Fruit fly (Drosophila melanogaster): ENCODE results near the gene CG12084.

Gene CG12084

dm6 chr3L:1489523-1489922, 6.9 kb downstream of the CG12084 start, which contains the start of gene stet (continued):
- no peak for TF ChIP-seq oc (tag; optimal IDR thresholded peaks at IDR 0.05)
- no peak for TF ChIP-seq Dfd (GFP tag; optimal IDR thresholded peaks at IDR 0.05)
- no peak for TF ChIP-seq Side (GFP tag; optimal IDR thresholded peaks at IDR 0.05)
- TF ChIP-seq vvl (GFP tag; IDR thresholded peaks at IDR 0.05) = 0 out of 2 replicates have a peak, but pooled peaks have one; percentile 42
- TF ChIP-seq Fer3 (tag; optimal IDR thresholded peaks at IDR 0.05) = no peak
- no peak for TF ChIP-seq CG13424 (tag; optimal IDR thresholded peaks at IDR 0.05)
- no peak for TF ChIP-seq trem (tag; optimal IDR thresholded peaks at IDR 0.05)
- no peak for TF ChIP-seq CG1233 (GFP tag; optimal IDR thresholded peaks at IDR 0.05)
- no peak for TF ChIP-seq CG4707 (GFP tag; optimal IDR thresholded peaks at IDR 0.05)
- no peak for TF ChIP-seq ac (GFP tag; optimal IDR thresholded peaks at IDR 0.05)
- no peak for TF ChIP-seq Bdp1 (GFP tag; optimal IDR thresholded peaks at IDR 0.05)
- peak; percentile 13 for TF ChIP-seq CG13894 (tag; optimal IDR thresholded peaks at IDR 0.05)
- TF ChIP-seq fd3F (GFP tag; optimal IDR thresholded peaks at IDR 0.05) = no peak
- no peak for TF ChIP-seq CG3407 (GFP tag; optimal IDR thresholded peaks at IDR 0.05)
- TF ChIP-seq bbx (GFP tag; IDR thresholded peaks at IDR 0.05; ENCODE audit: partially characterized antibody) = 0 out of 2 replicates have a peak, but pooled peaks have one; percentile 45
- peak; percentile 29; the same call in 1 of the 2 replicates for TF ChIP-seq hbn (GFP tag; IDR thresholded peaks at IDR 0.05; ENCODE audit: partially characterized antibody)
- no peak for TF ChIP-seq CG10979 (tag; optimal IDR thresholded peaks at IDR 0.05)
- TF ChIP-seq BtbVII (GFP tag; optimal IDR thresholded peaks at IDR 0.05) = no peak
- TF ChIP-seq CG12391 (tag; optimal IDR thresholded peaks at IDR 0.05) = no peak
- no peak for TF ChIP-seq gem (tag; optimal IDR thresholded peaks at IDR 0.05)
- no peak for TF ChIP-seq gsb (GFP tag; IDR thresholded peaks at IDR 0.05)
- no peak for TF ChIP-seq da (GFP tag; optimal IDR thresholded peaks at IDR 0.05)
- TF ChIP-seq CG11456 (GFP tag; IDR thresholded peaks at IDR 0.05) = peak; percentile 27; the same call in 1 of the 3 replicates
- no peak for TF ChIP-seq CG1647 (GFP tag; optimal IDR thresholded peaks at IDR 0.05)
- TF ChIP-seq ssp (GFP tag; IDR thresholded peaks at IDR 0.05) = no peak
- TF ChIP-seq tup (GFP tag; optimal IDR thresholded peaks at IDR 0.05) = no peak
- peak; percentile 27; the same call in 1 of the 2 replicates for TF ChIP-seq onecut (GFP tag; IDR thresholded peaks at IDR 0.05)
- TF ChIP-seq CG3281 (GFP tag; optimal IDR thresholded peaks at IDR 0.05) = no peak
- TF ChIP-seq Adf1 (GFP tag; IDR thresholded peaks at IDR 0.05) = no peak
- TF ChIP-seq mld (GFP tag; IDR thresholded peaks at IDR 0.05; ENCODE audit: partially characterized antibody) = no peak
- no peak for TF ChIP-seq Jarid2 (GFP tag; optimal IDR thresholded peaks at IDR 0.05)
- TF ChIP-seq Dbx (GFP tag; IDR thresholded peaks at IDR 0.05) = 0 out of 3 replicates have a peak, but pooled peaks have one; percentile 15
- no peak for TF ChIP-seq CG13296 (GFP tag; optimal IDR thresholded peaks at IDR 0.05)
- TF ChIP-seq Bgb (GFP tag; IDR thresholded peaks at IDR 0.05; ENCODE audit: partially characterized antibody) = 0 out of 2 replicates have a peak, but pooled peaks have one; percentile 7
- no peak for TF ChIP-seq CG17359 (tag; optimal IDR thresholded peaks at IDR 0.05)
- TF ChIP-seq CG6254 (GFP tag; optimal IDR thresholded peaks at IDR 0.05) = no peak
- TF ChIP-seq Lhr (GFP tag; optimal IDR thresholded peaks at IDR 0.05) = no peak
- no peak for TF ChIP-seq wdn (GFP tag; IDR thresholded peaks at IDR 0.05)
- TF ChIP-seq CG1792 (GFP tag; optimal IDR thresholded peaks at IDR 0.05) = no peak
- no peak for TF ChIP-seq dysf (GFP tag; IDR thresholded peaks at IDR 0.05)
- no peak for TF ChIP-seq gcm2 (GFP tag; optimal IDR thresholded peaks at IDR 0.05)
- 0 out of 2 replicates have a peak, but pooled peaks have one; percentile 15 for TF ChIP-seq Atf6 (GFP tag; IDR thresholded peaks at IDR 0.05)
- no peak for TF ChIP-seq CG15601 (tag; optimal IDR thresholded peaks at IDR 0.05)
- TF ChIP-seq aop (GFP tag; IDR thresholded peaks at IDR 0.05) = no peak
- TF ChIP-seq Ssrp (tag; optimal IDR thresholded peaks at IDR 0.05) = no peak
- no peak for TF ChIP-seq Ravus (GFP tag; IDR thresholded peaks at IDR 0.05)
- no peak for TF ChIP-seq H2.0 (GFP tag; IDR thresholded peaks at IDR 0.05)
- no peak for TF ChIP-seq Stat92E (GFP tag; optimal IDR thresholded peaks at IDR 0.05)
- TF ChIP-seq Mes4 (GFP tag; optimal IDR thresholded peaks at IDR 0.05) = no peak
- no peak for TF ChIP-seq B-H1 (GFP tag; IDR thresholded peaks at IDR 0.05)
